Worm (Caenorhabditis elegans) whole organism, L4 larva: ENCODE results near the gene npr-30.

Source experiments
- F37D6.2 ChIP-seq: sonication (generic microtip); optimal IDR thresholded peaks from 2 replicates; lab custom pipeline; 2016; ENCODE audit warnings: mild to moderate bottlenecking, missing genetic modification characterization, missing compliant biosample characterization
- F44E2.7 ChIP-seq: fragments of 200-800 bp; sonication (Bioruptor generic); IDR thresholded peaks from 2 replicates; pipeline ENCODE4 v2.1.2; 2022; ENCODE audit warnings: missing genetic modification characterization, missing compliant biosample characterization
- F49E8.2 ChIP-seq: sonication (generic microtip); optimal IDR thresholded peaks from 2 replicates; lab custom pipeline; 2016; ENCODE audit warnings: missing compliant biosample characterization, mild to moderate bottlenecking, missing genetic modification characterization, borderline replicate concordance
- T20F7.1 ChIP-seq: fragments of 200-800 bp; sonication (Bioruptor generic); optimal IDR thresholded peaks from 2 replicates; lab custom pipeline; 2018; ENCODE audit warnings: mild to moderate bottlenecking, missing genetic modification characterization, missing compliant biosample characterization
- Y5F2A.4 ChIP-seq: fragments of 200-800 bp; sonication (Bioruptor generic); optimal IDR thresholded peaks from 2 replicates; lab custom pipeline; 2018; ENCODE audit warnings: mild to moderate bottlenecking, missing genetic modification characterization, missing compliant biosample characterization
- ZK546.5 ChIP-seq, 2 experiments: sonication (generic microtip); optimal IDR thresholded peaks; 2 replicates each; lab custom pipeline; 2017; ENCODE audit warnings: missing biosample characterization in 2 of 2, missing genetic modification characterization in 2 of 2
- aha-1 ChIP-seq: fragments of 150-350 bp; peaks from one replicate; lab custom pipeline; 2014; ENCODE audit warnings: missing biosample characterization, missing genetic modification characterization
- aly-2 ChIP-seq: sonication (generic microtip); optimal IDR thresholded peaks from 2 replicates; lab custom pipeline; 2018; ENCODE audit warnings: missing biosample characterization, missing genetic modification characterization
- attf-4 ChIP-seq: sonication (generic microtip); optimal IDR thresholded peaks from 3 replicates; lab custom pipeline; 2017; ENCODE audit warnings: missing biosample characterization, missing genetic modification characterization
- ceh-44 ChIP-seq: fragments of 200-800 bp; sonication (Bioruptor generic); IDR thresholded peaks from 2 replicates; pipeline ENCODE4 v1.3.6; 2022; ENCODE audit warnings: missing genetic modification reagents, missing genetic modification characterization, missing compliant biosample characterization
- ces-1 ChIP-seq: fragments of 150-350 bp; sonication (generic microtip); optimal IDR thresholded peaks from 4 replicates; lab custom pipeline; 2014; ENCODE audit warnings: missing biosample characterization, missing genetic modification reagents, missing genetic modification characterization
- cey-2 ChIP-seq: sonication (generic microtip); optimal IDR thresholded peaks from 3 replicates; lab custom pipeline; 2017; ENCODE audit warnings: missing genetic modification characterization, mild to moderate bottlenecking, missing compliant biosample characterization, antibody characterized with exemption, borderline replicate concordance; ENCODE audit not compliant: insufficient read depth
- ctbp-1 ChIP-seq: fragments of 200-800 bp; sonication (Bioruptor generic); IDR thresholded peaks from 2 replicates; pipeline ENCODE4 v1.3.6; 2022; ENCODE audit warnings: missing genetic modification reagents, missing genetic modification characterization, missing compliant biosample characterization
- dmd-8 ChIP-seq: fragments of 200-800 bp; sonication (Bioruptor generic); IDR thresholded peaks from 2 replicates; pipeline ENCODE4 v1.3.6; 2022; ENCODE audit warnings: missing genetic modification characterization, missing compliant biosample characterization
- dmd-9 ChIP-seq: fragments of 200-800 bp; sonication (Bioruptor generic); IDR thresholded peaks from 2 replicates; pipeline ENCODE4 v1.3.6; 2022; ENCODE audit warnings: missing genetic modification reagents, missing genetic modification characterization, missing compliant biosample characterization
- duxl-1 ChIP-seq: sonication (generic microtip); optimal IDR thresholded peaks from 2 replicates; lab custom pipeline; 2016; ENCODE audit warnings: mild to moderate bottlenecking, missing genetic modification characterization, moderate library complexity, missing compliant biosample characterization; ENCODE audit not compliant: poor library complexity
- egl-27 ChIP-seq: sonication (generic microtip); optimal IDR thresholded peaks from 3 replicates; lab custom pipeline; 2017; ENCODE audit warnings: missing biosample characterization, missing genetic modification reagents, missing genetic modification characterization
- gei-8 ChIP-seq: fragments of 200-800 bp; sonication (Bioruptor generic); optimal IDR thresholded peaks from 2 replicates; lab custom pipeline; 2018; ENCODE audit warnings: mild to moderate bottlenecking, missing genetic modification characterization, missing compliant biosample characterization
- hif-1 ChIP-seq, 2 experiments: sonication (generic microtip); optimal IDR thresholded peaks; 2 replicates each; lab custom pipeline; 2016 to 2017; ENCODE audit warnings: missing compliant biosample characterization in 2 of 2, missing genetic modification characterization in 2 of 2, missing genetic modification reagents in 2 of 2, missing genotype in 2 of 2, mild to moderate bottlenecking in 1 of 2
- hmg-1.1 ChIP-seq: fragments of 200-800 bp; sonication (Bioruptor generic); IDR thresholded peaks from 2 replicates; pipeline ENCODE4 v1.3.6; 2022; ENCODE audit warnings: missing genetic modification reagents, missing genetic modification characterization, missing compliant biosample characterization
- jun-1 ChIP-seq: fragments of 150-350 bp; optimal IDR thresholded peaks from 2 replicates; lab custom pipeline; 2014; ENCODE audit warnings: missing biosample characterization, missing genetic modification reagents, missing genetic modification characterization
- lim-7 ChIP-seq: fragments of 200-800 bp; sonication (Bioruptor generic); IDR thresholded peaks from 2 replicates; pipeline ENCODE4 v1.3.6; 2022; ENCODE audit warnings: missing genetic modification characterization, missing compliant biosample characterization
- lin-1 ChIP-seq: fragments of 200-800 bp; sonication (Bioruptor generic); IDR thresholded peaks from 2 replicates; pipeline ENCODE4 v1.3.6; 2022; ENCODE audit warnings: missing genetic modification reagents, missing genetic modification characterization, missing compliant biosample characterization
- lin-15B ChIP-seq: fragments of 150-350 bp; sonication (generic microtip); optimal IDR thresholded peaks from 3 replicates; lab custom pipeline; 2014; ENCODE audit warnings: missing biosample characterization, missing genetic modification characterization
- lin-38 ChIP-seq: fragments of 200-800 bp; sonication (Bioruptor generic); IDR thresholded peaks from 2 replicates; pipeline ENCODE4 v1.3.6; 2022; ENCODE audit warnings: missing genetic modification reagents, missing genetic modification characterization, missing compliant biosample characterization
- lin-39 ChIP-seq: fragments of 150-350 bp; optimal IDR thresholded peaks from 2 replicates; lab custom pipeline; 2014; ENCODE audit warnings: missing biosample characterization, missing genetic modification reagents, missing genetic modification characterization
- lir-3 ChIP-seq: sonication (generic microtip); optimal IDR thresholded peaks from 2 replicates; lab custom pipeline; 2016; ENCODE audit warnings: mild to moderate bottlenecking, missing genetic modification characterization, missing compliant biosample characterization
- madf-5 ChIP-seq, 2 experiments: fragments of 200-800 bp; sonication (Bioruptor generic); IDR thresholded peaks; 2 replicates each; pipeline ENCODE4 v1.3.6; 2022; ENCODE audit warnings: missing compliant biosample characterization in 2 of 2, missing genetic modification characterization in 2 of 2
- mxl-3 ChIP-seq: fragments of 200-800 bp; sonication (Bioruptor generic); optimal IDR thresholded peaks from 2 replicates; lab custom pipeline; 2018; ENCODE audit warnings: mild to moderate bottlenecking, missing genetic modification characterization, missing compliant biosample characterization
- nhr-10 ChIP-seq: fragments of 150-350 bp; optimal IDR thresholded peaks from 2 replicates; lab custom pipeline; 2014; ENCODE audit warnings: missing biosample characterization, missing genetic modification characterization
- nhr-102 ChIP-seq: sonication (generic microtip); optimal IDR thresholded peaks from 2 replicates; lab custom pipeline; 2016; ENCODE audit warnings: mild to moderate bottlenecking, missing genetic modification characterization, moderate library complexity, missing compliant biosample characterization
- nhr-111 ChIP-seq: fragments of 200-800 bp; sonication (Bioruptor generic); optimal IDR thresholded peaks from 2 replicates; lab custom pipeline; 2018; ENCODE audit warnings: mild to moderate bottlenecking, missing genetic modification characterization, missing compliant biosample characterization
- nhr-237 ChIP-seq: sonication (generic microtip); optimal IDR thresholded peaks from 2 replicates; lab custom pipeline; 2017; ENCODE audit warnings: missing biosample characterization, missing genetic modification characterization
- nhr-25 ChIP-seq: sonication (generic microtip); optimal IDR thresholded peaks from 2 replicates; lab custom pipeline; 2017; ENCODE audit warnings: missing genetic modification characterization, mild to moderate bottlenecking, missing compliant biosample characterization, antibody characterized with exemption, moderate library complexity, borderline replicate concordance; ENCODE audit not compliant: insufficient read depth
- nhr-41 ChIP-seq: fragments of 200-800 bp; sonication (Bioruptor generic); IDR thresholded peaks from 2 replicates; pipeline ENCODE4 v1.3.6; 2022; ENCODE audit warnings: missing genetic modification reagents, missing genetic modification characterization, missing compliant biosample characterization
- nhr-42 ChIP-seq: fragments of 200-800 bp; sonication (Bioruptor generic); IDR thresholded peaks from 2 replicates; pipeline ENCODE4 v1.3.6; 2022; ENCODE audit warnings: missing genetic modification characterization, missing compliant biosample characterization
- nhr-48 ChIP-seq: sonication (generic microtip); optimal IDR thresholded peaks from 2 replicates; lab custom pipeline; 2016; ENCODE audit warnings: mild to moderate bottlenecking, missing genetic modification characterization, missing compliant biosample characterization
- nhr-6 ChIP-seq: fragments of 150-350 bp; optimal IDR thresholded peaks from 2 replicates; lab custom pipeline; 2014; ENCODE audit warnings: missing biosample characterization, missing genetic modification characterization
- nhr-76 ChIP-seq: fragments of 150-350 bp; optimal IDR thresholded peaks from 2 replicates; lab custom pipeline; 2014; ENCODE audit warnings: missing biosample characterization, missing genetic modification characterization
- php-3 ChIP-seq: fragments of 200-800 bp; sonication (Bioruptor generic); IDR thresholded peaks from 2 replicates; pipeline ENCODE4 v1.3.6; 2022; ENCODE audit warnings: missing genetic modification reagents, missing genetic modification characterization, missing compliant biosample characterization
- pqm-1 ChIP-seq: sonication (generic microtip); optimal IDR thresholded peaks from 2 replicates; lab custom pipeline; 2017; ENCODE audit warnings: missing biosample characterization, missing genetic modification characterization
- saeg-2 ChIP-seq: fragments of 200-800 bp; sonication (Bioruptor generic); IDR thresholded peaks from 2 replicates; pipeline ENCODE4 v1.3.6; 2022; ENCODE audit warnings: missing genetic modification reagents, missing genetic modification characterization, missing compliant biosample characterization
- sdz-12 ChIP-seq: fragments of 200-800 bp; sonication (Bioruptor generic); optimal IDR thresholded peaks from 2 replicates; lab custom pipeline; 2018; ENCODE audit warnings: mild to moderate bottlenecking, missing genetic modification characterization, missing compliant biosample characterization
- set-16 ChIP-seq: fragments of 200-800 bp; sonication (Bioruptor generic); IDR thresholded peaks from 2 replicates; pipeline ENCODE4 v1.3.6; 2022; ENCODE audit warnings: missing genetic modification reagents, missing genetic modification characterization, missing compliant biosample characterization
- snpc-4 ChIP-seq: fragments of 150-350 bp; optimal IDR thresholded peaks from 2 replicates; lab custom pipeline; 2014; ENCODE audit warnings: missing biosample characterization, missing genetic modification characterization
- spr-3 ChIP-seq: fragments of 200-800 bp; sonication (Bioruptor generic); optimal IDR thresholded peaks from 2 replicates; lab custom pipeline; 2018; ENCODE audit warnings: mild to moderate bottlenecking, missing genetic modification characterization, missing compliant biosample characterization
- tag-97 ChIP-seq: fragments of 200-800 bp; sonication (Bioruptor generic); IDR thresholded peaks from 2 replicates; pipeline ENCODE4 v1.3.6; 2022; ENCODE audit warnings: missing genetic modification characterization, missing compliant biosample characterization
- tra-1 ChIP-seq: fragments of 200-800 bp; sonication (Bioruptor generic); IDR thresholded peaks from 2 replicates; pipeline ENCODE4 v1.3.6; 2022; ENCODE audit warnings: missing genetic modification reagents, missing genetic modification characterization, missing compliant biosample characterization
- unc-39 ChIP-seq: sonication (generic microtip); optimal IDR thresholded peaks from 2 replicates; lab custom pipeline; 2017; ENCODE audit warnings: missing biosample characterization, missing genetic modification characterization
- unc-62 ChIP-seq, 3 experiments: fragments of 150-350 bp in 1 of 3; sonication (generic microtip); optimal IDR thresholded peaks in 2 of 3; peaks in 1 of 3; 1 replicate in 1 of 3; 2 replicates in 2 of 3; lab custom pipeline; 2014 to 2017; ENCODE audit warnings: missing biosample characterization in 3 of 3, missing genetic modification characterization in 3 of 3, missing genetic modification reagents in 3 of 3, missing genotype in 1 of 3

The npr-30 gene

ce11 chrIII:23862-24261 is 20.7 kb downstream of the npr-30 start, which contains the start of gene H10E21.5:
Gene H10E21.5, minus strand, starts transcription at chrIII:23962.
- TF ChIP-seq F49E8.2 (tag; lab: Kevin White, UChicago) (no peak), snpc-4 (tag; lab: Kevin White, UChicago) (no peak), aly-2 (no peak), lin-15B (tag; lab: Kevin White, UChicago) (no peak), Y5F2A.4 (no peak), dmd-8 (no peak), php-3 (no peak), ceh-44 (no peak), gei-8 (GFP tag; lab: Kevin White, UChicago) (no peak), hif-1 (tag; optimal IDR thresholded peaks at IDR 0.05; lab: Kevin White, UChicago) (no peak), lin-39 (no peak), nhr-25 (tag; lab: Kevin White, UChicago) (no peak), lin-38 (no peak), duxl-1 (tag; lab: Kevin White, UChicago) (no peak), nhr-41 (GFP tag; lab: Robert Waterston, UW) (no peak), T20F7.1 (GFP tag; lab: Kevin White, UChicago) (no peak), lir-3 (tag; lab: Kevin White, UChicago) (no peak), attf-4 (tag; lab: Kevin White, UChicago) (no peak)

- no peak for TF ChIP-seq cey-2 (tag; lab: Kevin White, UChicago)
- peak in 1 of 2 experiments; percentile 61 for TF ChIP-seq unc-62 (GFP tag; optimal IDR thresholded peaks at IDR 0.05 in 1 of 2; lab: Kevin White, UChicago)
- TF ChIP-seq unc-62 (tag; optimal IDR thresholded peaks at IDR 0.05; lab: Kevin White, UChicago) = no peak
- TF ChIP-seq nhr-48 = peak; percentile 76
- no peak for TF ChIP-seq nhr-76 (tag; lab: Kevin White, UChicago)
- TF ChIP-seq F37D6.2 (tag; lab: Kevin White, UChicago) = peak; percentile 80
- no peak for TF ChIP-seq pqm-1 (tag; lab: Kevin White, UChicago)
- no peak for TF ChIP-seq mxl-3 (GFP tag; lab: Kevin White, UChicago)
- TF ChIP-seq egl-27 = no peak
- no peak for TF ChIP-seq jun-1 (tag; lab: Kevin White, UChicago)
- TF ChIP-seq ZK546.5 (tag; optimal IDR thresholded peaks at IDR 0.05; lab: Kevin White, UChicago) = no peak
- TF ChIP-seq sdz-12 (GFP tag; lab: Kevin White, UChicago) = no peak
- no peak for TF ChIP-seq ces-1 (GFP tag; lab: Kevin White, UChicago)
- TF ChIP-seq nhr-111 (GFP tag; lab: Kevin White, UChicago) = no peak
- no peak for TF ChIP-seq nhr-10 (tag; lab: Kevin White, UChicago)
- TF ChIP-seq F49E8.2 (tag; lab: Kevin White, UChicago) = no peak
- no peak for TF ChIP-seq lin-1 (GFP tag; lab: Robert Waterston, UW)
- TF ChIP-seq hmg-1.1 (GFP tag; lab: Robert Waterston, UW) = peak; percentile 82
- no peak for TF ChIP-seq attf-4 (tag; lab: Kevin White, UChicago)
- peak; percentile 93 for TF ChIP-seq aha-1 (tag; lab: Kevin White, UChicago)
- no peak for TF ChIP-seq F44E2.7 (GFP tag; lab: Robert Waterston, UW)
- no peak for TF ChIP-seq dmd-9 (GFP tag; lab: Robert Waterston, UW)
- TF ChIP-seq lim-7 (GFP tag; lab: Robert Waterston, UW) = no peak
- TF ChIP-seq saeg-2 = no peak
- no peak for TF ChIP-seq nhr-6
- no peak for TF ChIP-seq nhr-42
- peak; percentile 83 for TF ChIP-seq ctbp-1 (GFP tag; lab: Robert Waterston, UW)
- TF ChIP-seq set-16 (GFP tag; lab: Robert Waterston, UW) = peak; percentile 97
- no peak for TF ChIP-seq unc-39
- no peak for TF ChIP-seq lir-3 (tag; lab: Kevin White, UChicago)
- TF ChIP-seq tra-1 (GFP tag; lab: Robert Waterston, UW) = peak; percentile 62; the same call in 1 of the 2 replicates
- TF ChIP-seq tag-97 (GFP tag; lab: Robert Waterston, UW) = 0 out of 2 replicates have a peak, but pooled peaks have one; percentile 12
- TF ChIP-seq nhr-102 = no peak
- no peak for TF ChIP-seq madf-5 (GFP tag; IDR thresholded peaks at IDR 0.05; lab: Robert Waterston, UW)
- no peak for TF ChIP-seq nhr-237 (tag; lab: Kevin White, UChicago)
- peak; percentile 1 for TF ChIP-seq spr-3 (GFP tag; lab: Kevin White, UChicago)
These were observed 22.5 kb downstream of the npr-30 start for ce11 chrIII:25582-25996.
